Worm (Caenorhabditis elegans): ENCODE results near the gene B0416.7.

DNA sequence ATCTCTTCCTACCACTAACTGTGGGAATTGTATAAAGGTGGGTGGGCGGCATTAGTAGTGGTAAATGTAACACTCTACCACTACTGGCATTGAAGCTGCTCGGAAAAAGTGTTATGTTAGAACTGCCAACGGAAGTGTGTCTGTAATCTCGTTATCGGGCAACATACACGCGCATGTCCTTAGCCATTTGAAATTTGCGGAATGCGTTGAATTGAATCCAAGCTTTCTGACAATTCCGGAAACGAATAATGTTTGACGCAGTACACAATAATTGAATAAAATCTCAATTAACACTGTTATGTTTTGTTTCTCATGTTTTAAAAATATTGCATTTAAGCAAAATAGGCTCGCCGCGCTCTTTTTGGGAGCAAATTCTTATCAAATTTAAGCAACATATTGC lies 27.2 kb upstream of the B0416.7 start:
- TF ChIP-seq med-1 (GFP tag; optimal IDR thresholded peaks at IDR 0.05; ENCODE audit: insufficient read depth) (no peak), flt-1 (GFP tag; IDR thresholded peaks at IDR 0.05) (no peak), tab-1 (GFP tag; IDR thresholded peaks at IDR 0.05) (no peak), cog-1 (tag; optimal IDR thresholded peaks at IDR 0.05) (no peak), T22C8.4 (GFP tag; IDR thresholded peaks at IDR 0.05) (no peak)

All from whole organism, midembryonic.